Fruit fly (Drosophila melanogaster) whole organism, embryonic: ENCODE measurements around the gene CG8128.

Source experiments
- Adf1 ChIP-seq: fragments of 200-800 bp; sonication (Bioruptor generic); IDR thresholded peaks from 2 replicates; pipeline ENCODE4 v1.3.6; 2022; ENCODE audit warnings: missing biosample characterization, missing genetic modification characterization
- Bgb ChIP-seq: fragments of 200-800 bp; sonication (Bioruptor generic); IDR thresholded peaks from 2 replicates; pipeline ENCODE4 v1.3.6; 2022; ENCODE audit warnings: missing biosample characterization, missing genetic modification characterization; ENCODE audit not compliant: partially characterized antibody
- Bteb2 ChIP-seq: fragments of 200-800 bp; sonication (Bioruptor generic); optimal IDR thresholded peaks from 2 replicates; lab custom pipeline; 2016; ENCODE audit warnings: missing biosample characterization, missing genetic modification characterization
- C15 ChIP-seq: fragments of 200-800 bp; sonication (Bioruptor generic); IDR thresholded peaks from 3 replicates; pipeline ENCODE4 v1.3.6; 2022; ENCODE audit warnings: missing biosample characterization, missing genetic modification characterization
- CG12104 ChIP-seq: fragments of 200-800 bp; sonication (Bioruptor generic); optimal IDR thresholded peaks from 3 replicates; lab custom pipeline; 2016; ENCODE audit warnings: missing biosample characterization, missing genetic modification characterization
- CG12299 ChIP-seq: fragments of 200-800 bp; sonication (Bioruptor generic); optimal IDR thresholded peaks from 2 replicates; lab custom pipeline; 2018; ENCODE audit warnings: missing biosample characterization, mild to moderate bottlenecking, missing genetic modification characterization
- CG12659 ChIP-seq: fragments of 200-800 bp; sonication (Bioruptor generic); optimal IDR thresholded peaks from 3 replicates; lab custom pipeline; 2017; ENCODE audit warnings: mild to moderate bottlenecking, missing biosample characterization, missing genetic modification reagents, missing genetic modification characterization
- CG14667 ChIP-seq: fragments of 200-800 bp; sonication (Bioruptor generic); IDR thresholded peaks from 2 replicates; pipeline ENCODE4 v1.3.6; 2022; ENCODE audit warnings: missing biosample characterization, missing genetic modification characterization
- CG14710 ChIP-seq: fragments of 200-800 bp; sonication (Bioruptor generic); optimal IDR thresholded peaks from 3 replicates; lab custom pipeline; 2019; ENCODE audit warnings: missing biosample characterization, mild to moderate bottlenecking, missing genetic modification characterization, moderate library complexity
- CG17829 ChIP-seq: fragments of 200-800 bp; optimal IDR thresholded peaks from 2 replicates; lab custom pipeline; 2019; ENCODE audit warnings: missing biosample characterization, mild to moderate bottlenecking, missing genetic modification characterization, moderate library complexity
- CG18011 ChIP-seq: fragments of 200-800 bp; sonication (Bioruptor generic); optimal IDR thresholded peaks from 2 replicates; lab custom pipeline; 2017; ENCODE audit warnings: missing biosample characterization, missing genetic modification characterization, mild to moderate bottlenecking, moderate library complexity, missing genotype
- CG2116 ChIP-seq: fragments of 200-800 bp; sonication (Bioruptor generic); optimal IDR thresholded peaks from 3 replicates; lab custom pipeline; 2018; ENCODE audit warnings: missing biosample characterization, mild to moderate bottlenecking, missing genetic modification characterization
- CG30020 ChIP-seq: fragments of 200-800 bp; optimal IDR thresholded peaks from 2 replicates; lab custom pipeline; 2019; ENCODE audit warnings: missing biosample characterization, mild to moderate bottlenecking, missing genetic modification characterization, moderate library complexity
- CG30431 ChIP-seq: fragments of 200-800 bp; sonication (Bioruptor generic); optimal IDR thresholded peaks from 2 replicates; lab custom pipeline; 2017; ENCODE audit warnings: missing biosample characterization, missing genetic modification characterization
- CG34376 ChIP-seq: fragments of 200-800 bp; sonication (Bioruptor generic); optimal IDR thresholded peaks from 2 replicates; lab custom pipeline; 2018; ENCODE audit warnings: missing biosample characterization, mild to moderate bottlenecking, missing genetic modification characterization
- CG42726 ChIP-seq: fragments of 200-800 bp; sonication (Bioruptor generic); IDR thresholded peaks from 2 replicates; pipeline ENCODE4 v1.3.6; 2022; ENCODE audit warnings: missing biosample characterization, missing genetic modification characterization; ENCODE audit not compliant: partially characterized antibody
- CG6175 ChIP-seq: fragments of 200-800 bp; sonication (Bioruptor generic); IDR thresholded peaks from 3 replicates; pipeline ENCODE4 v1.3.6; 2022; ENCODE audit warnings: missing biosample characterization, missing genetic modification characterization
- CG7357 ChIP-seq: fragments of 200-800 bp; sonication (Bioruptor generic); IDR thresholded peaks from 3 replicates; pipeline ENCODE4 v1.3.6; 2022; ENCODE audit warnings: missing biosample characterization, missing genetic modification characterization
- CG8765 ChIP-seq: fragments of 200-800 bp; sonication (Bioruptor generic); IDR thresholded peaks from 2 replicates; pipeline ENCODE4 v1.3.6; 2022; ENCODE audit warnings: missing biosample characterization, missing genetic modification characterization
- CG9797 ChIP-seq: fragments of 200-800 bp; sonication (Bioruptor generic); optimal IDR thresholded peaks from 3 replicates; lab custom pipeline; 2018; ENCODE audit warnings: missing biosample characterization, mild to moderate bottlenecking, missing genetic modification characterization
- CG9932 ChIP-seq: fragments of 200-800 bp; sonication (Bioruptor generic); IDR thresholded peaks from 2 replicates; pipeline ENCODE4 v1.3.6; 2022; ENCODE audit warnings: missing biosample characterization, missing genetic modification characterization
- Dad ChIP-seq: fragments of 200-800 bp; sonication (Bioruptor generic); optimal IDR thresholded peaks from 3 replicates; lab custom pipeline; 2016; ENCODE audit warnings: missing biosample characterization, missing genetic modification characterization
- Dp ChIP-seq: fragments of 200-800 bp; sonication (Bioruptor generic); optimal IDR thresholded peaks from 2 replicates; lab custom pipeline; 2018; ENCODE audit warnings: missing biosample characterization, mild to moderate bottlenecking, missing genetic modification characterization, moderate library complexity
- HLH4C ChIP-seq: fragments of 200-800 bp; sonication (Bioruptor generic); IDR thresholded peaks from 3 replicates; pipeline ENCODE4 v1.3.6; 2022; ENCODE audit warnings: missing biosample characterization, missing genetic modification characterization; ENCODE audit not compliant: partially characterized antibody
- HLHmδ ChIP-seq: fragments of 200-800 bp; sonication (Bioruptor generic); optimal IDR thresholded peaks from 2 replicates; lab custom pipeline; 2018; ENCODE audit warnings: missing biosample characterization, mild to moderate bottlenecking, missing genetic modification characterization, moderate library complexity
- Hr39 ChIP-seq: fragments of >200 bp; optimal IDR thresholded peaks from 2 replicates; lab custom pipeline; 2017
- Lim3 ChIP-seq: fragments of 200-800 bp; sonication (Bioruptor generic); IDR thresholded peaks from 2 replicates; pipeline ENCODE4 v1.3.6; 2022; ENCODE audit warnings: missing biosample characterization, missing genetic modification characterization
- MESR4 ChIP-seq: fragments of 200-800 bp; sonication (Bioruptor generic); optimal IDR thresholded peaks from 2 replicates; lab custom pipeline; 2018; ENCODE audit warnings: missing biosample characterization, mild to moderate bottlenecking, missing genetic modification characterization, moderate library complexity
- Max ChIP-seq: fragments of 200-800 bp; sonication (Bioruptor generic); optimal IDR thresholded peaks from 2 replicates; lab custom pipeline; 2016; ENCODE audit warnings: missing biosample characterization, mild to moderate bottlenecking, missing genetic modification characterization
- Med ChIP-seq: fragments of 200-800 bp; sonication (Bioruptor generic); peaks from one replicate; lab custom pipeline; 2016; ENCODE audit warnings: missing biosample characterization, missing genetic modification characterization, mild to moderate bottlenecking, inconsistent platforms, moderate library complexity
- Meics ChIP-seq: fragments of 200-800 bp; sonication (Bioruptor generic); optimal IDR thresholded peaks from 2 replicates; lab custom pipeline; 2017; ENCODE audit warnings: missing biosample characterization, mild to moderate bottlenecking, missing genetic modification characterization
- Nf-YA ChIP-seq: fragments of 200-800 bp; sonication (Bioruptor generic); IDR thresholded peaks from 2 replicates; pipeline ENCODE4 v1.3.6; 2022; ENCODE audit warnings: missing biosample characterization, missing genetic modification characterization
- Poxn ChIP-seq: fragments of 200-800 bp; sonication (Bioruptor generic); IDR thresholded peaks from 2 replicates; pipeline ENCODE4 v1.3.6; 2022; ENCODE audit warnings: missing biosample characterization, missing genetic modification characterization
- Sin3A ChIP-seq: fragments of >200 bp; optimal IDR thresholded peaks from 2 replicates; lab custom pipeline; 2018
- Trl ChIP-seq, 3 experiments: fragments of >200 bp in 2 of 3; fragments of 200-800 bp in 1 of 3; sonication (Bioruptor generic) in 1 of 3; optimal IDR thresholded peaks; 2 replicates in 1 of 3; 3 replicates in 2 of 3; lab custom pipeline; 2016 to 2017; ENCODE audit warnings: missing biosample characterization in 1 of 3, missing genetic modification characterization in 1 of 3
- Usf ChIP-seq: fragments of 200-800 bp; sonication (Bioruptor generic); optimal IDR thresholded peaks from 2 replicates; lab custom pipeline; 2017; ENCODE audit warnings: missing genotype, missing biosample characterization, missing genetic modification characterization
- chm ChIP-seq: fragments of 200-800 bp; sonication (Bioruptor generic); IDR thresholded peaks from 2 replicates; pipeline ENCODE4 v1.3.6; 2022; ENCODE audit warnings: missing biosample characterization, missing genetic modification characterization
- dpn ChIP-seq, 2 experiments: fragments of 200-800 bp; sonication (Bioruptor generic); optimal IDR thresholded peaks; 3 replicates each; lab custom pipeline; 2016; ENCODE audit warnings: missing biosample characterization in 2 of 2, missing genetic modification characterization in 2 of 2
- gcm ChIP-seq: fragments of 200-800 bp; sonication (Bioruptor generic); optimal IDR thresholded peaks from 2 replicates; lab custom pipeline; 2019; ENCODE audit warnings: missing biosample characterization, mild to moderate bottlenecking, missing genetic modification characterization, moderate library complexity
- gro ChIP-seq: fragments of 200-800 bp; sonication (Bioruptor generic); optimal IDR thresholded peaks from 2 replicates; lab custom pipeline; 2016; ENCODE audit warnings: missing biosample characterization, missing genetic modification characterization
- h ChIP-seq: fragments of >200 bp; optimal IDR thresholded peaks from 2 replicates; lab custom pipeline; 2017
- her ChIP-seq: fragments of 200-800 bp; sonication (Bioruptor generic); optimal IDR thresholded peaks from 2 replicates; lab custom pipeline; 2016; ENCODE audit warnings: missing biosample characterization, missing genetic modification characterization
- lab ChIP-seq: fragments of 200-800 bp; sonication (Bioruptor generic); optimal IDR thresholded peaks from 3 replicates; lab custom pipeline; 2017; ENCODE audit warnings: missing biosample characterization, missing genetic modification characterization, mild to moderate bottlenecking, moderate library complexity, missing genetic modification reagents
- mirr ChIP-seq: fragments of 200-800 bp; sonication (Bioruptor generic); optimal IDR thresholded peaks from 3 replicates; lab custom pipeline; 2018; ENCODE audit warnings: missing biosample characterization, mild to moderate bottlenecking, missing genetic modification characterization
- onecut ChIP-seq: fragments of 200-800 bp; sonication (Bioruptor generic); IDR thresholded peaks from 2 replicates; pipeline ENCODE4 v1.3.6; 2022; ENCODE audit warnings: missing biosample characterization, missing genetic modification characterization
- psq ChIP-seq: fragments of 200-800 bp; sonication (Bioruptor generic); optimal IDR thresholded peaks from 2 replicates; lab custom pipeline; 2017; ENCODE audit warnings: missing biosample characterization, missing genetic modification characterization
- scrt ChIP-seq: fragments of 200-800 bp; sonication (Bioruptor generic); optimal IDR thresholded peaks from 2 replicates; lab custom pipeline; 2018; ENCODE audit warnings: missing biosample characterization, mild to moderate bottlenecking, missing genetic modification characterization, moderate library complexity
- sima ChIP-seq: fragments of 200-800 bp; sonication (Bioruptor generic); optimal IDR thresholded peaks from 2 replicates; lab custom pipeline; 2016; ENCODE audit warnings: missing biosample characterization, missing genetic modification characterization
- so ChIP-seq: fragments of 200-800 bp; sonication (Bioruptor generic); IDR thresholded peaks from 3 replicates; pipeline ENCODE4 v1.3.6; 2022; ENCODE audit warnings: missing biosample characterization, missing genetic modification characterization
- trem ChIP-seq: fragments of 200-800 bp; optimal IDR thresholded peaks from 3 replicates; lab custom pipeline; 2019; ENCODE audit warnings: missing biosample characterization, mild to moderate bottlenecking, missing genetic modification characterization, moderate library complexity

The CG8128 gene

DNA sequence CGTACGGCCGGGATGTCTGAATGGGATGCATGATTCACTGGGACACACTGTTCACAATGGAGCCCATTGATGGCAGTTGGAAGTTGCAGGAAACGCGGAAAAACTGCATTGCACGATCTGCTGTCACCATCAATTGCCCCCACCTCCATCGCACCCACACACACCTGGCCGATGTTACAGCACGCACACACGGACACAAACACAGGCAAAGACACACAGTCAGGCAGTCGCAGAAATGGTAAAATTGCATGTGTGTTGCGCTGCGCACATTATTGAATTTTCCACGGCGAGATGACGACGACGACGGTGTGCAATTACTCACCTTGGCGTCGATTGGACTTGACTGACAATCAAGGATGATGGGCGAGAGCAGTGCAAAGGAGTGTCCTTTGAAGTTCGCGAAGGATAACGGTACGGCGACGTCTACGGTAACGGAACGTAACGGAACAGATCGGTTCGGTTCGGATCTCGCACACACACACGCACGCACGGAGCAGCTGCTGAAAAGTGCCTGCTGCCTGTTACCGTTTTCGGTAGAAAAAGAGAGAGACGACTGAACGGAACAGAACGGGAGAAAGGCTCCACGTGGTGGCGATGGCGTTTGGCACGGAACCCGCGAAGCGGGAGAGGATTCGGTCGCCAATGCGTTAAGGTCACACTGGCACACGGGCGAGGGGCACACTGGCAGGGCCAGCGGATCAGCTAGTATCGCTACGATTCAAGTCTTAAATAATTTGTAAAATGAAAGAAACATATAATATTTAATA, 12.9 kb downstream of the CG8128 start, which contains the start of the genes CG9281 and CG15601 (continued):
- TF ChIP-seq CG42726 (GFP tag; lab: Robert Waterston, UW) (no peak), Poxn (no peak), Usf (GFP tag; lab: Kevin White, UChicago) (no peak), Max (GFP tag; lab: Kevin White, UChicago) (peak; percentile 87), Bteb2 (GFP tag; lab: Kevin White, UChicago) (no peak), Med (GFP tag; lab: Kevin White, UChicago) (peak; percentile 80), CG14667 (GFP tag; lab: Robert Waterston, UW) (no peak), lab (no peak), HLH4C (no peak), CG7357 (GFP tag; lab: Robert Waterston, UW) (no peak), CG9932 (GFP tag; lab: Robert Waterston, UW) (peak; percentile 33), MESR4 (GFP tag; lab: Kevin White, UChicago) (peak; percentile 77), CG34376 (peak; percentile 52), Hr39 (lab: Kevin White, UChicago) (no peak), sima (GFP tag; lab: Kevin White, UChicago) (no peak), C15 (no peak), CG17829 (tag; lab: Kevin White, UChicago) (peak; percentile 21), CG30020 (tag; lab: Kevin White, UChicago) (peak; percentile 38), CG30431 (no peak), gcm (GFP tag; lab: Kevin White, UChicago) (no peak), CG6175 (GFP tag; lab: Robert Waterston, UW) (no peak), trem (tag; lab: Kevin White, UChicago) (peak; percentile 48), CG18011 (GFP tag; lab: Kevin White, UChicago) (no peak), psq (GFP tag; lab: Kevin White, UChicago) (no peak), Adf1 (GFP tag; lab: Robert Waterston, UW) (0 out of 2 replicates have a peak, but pooled peaks have one; percentile 13), so (GFP tag; lab: Robert Waterston, UW) (no peak), CG8765 (GFP tag; lab: Robert Waterston, UW) (no peak), Dp (GFP tag; lab: Kevin White, UChicago) (peak; percentile 38), CG2116 (GFP tag; lab: Kevin White, UChicago) (peak; percentile 45), Meics (GFP tag; lab: Kevin White, UChicago) (peak; percentile 25), dpn (GFP tag; optimal IDR thresholded peaks at IDR 0.05; lab: Kevin White, UChicago) (no peak), Trl (optimal IDR thresholded peaks at IDR 0.05; lab: Kevin White, UChicago) (no peak), Trl (GFP tag; optimal IDR thresholded peaks at IDR 0.05; lab: Kevin White, UChicago) (no peak), Lim3 (no peak), her (GFP tag; lab: Kevin White, UChicago) (peak; percentile 36), mirr (GFP tag; lab: Kevin White, UChicago) (peak; percentile 2), HLHmδ (GFP tag; lab: Kevin White, UChicago) (peak; percentile 64), Nf-YA (no peak), chm (GFP tag; lab: Robert Waterston, UW) (peak; percentile 35), Dad (GFP tag; lab: Kevin White, UChicago) (no peak), onecut (peak; percentile 86), Bgb (peak; percentile 29; the same call in 1 of the 2 replicates), CG9797 (GFP tag; lab: Kevin White, UChicago) (peak; percentile 88), CG12104 (GFP tag; lab: Kevin White, UChicago) (no peak), CG14710 (tag; lab: Kevin White, UChicago) (peak; percentile 89), CG12659 (peak; percentile 54), h (no peak), Sin3A (peak; percentile 23), gro (GFP tag; lab: Kevin White, UChicago) (no peak), scrt (no peak), CG12299 (tag; lab: Kevin White, UChicago) (no peak)
